Fruit fly (Drosophila melanogaster): ENCODE results near the gene CG7943.

- no peak for TF ChIP-seq psq (optimal IDR thresholded peaks at IDR 0.05)
- no peak for TF ChIP-seq h (optimal IDR thresholded peaks at IDR 0.05)
- no peak for TF ChIP-seq insv (optimal IDR thresholded peaks at IDR 0.05)
- TF ChIP-seq Myc (optimal IDR thresholded peaks at IDR 0.05), result no peak
- no peak for TF ChIP-seq ttk (optimal IDR thresholded peaks at IDR 0.05)
These were observed 25.3 kb upstream of the CG7943 start for dm6 chr3R:30021009-30021408.
